Worm (Caenorhabditis elegans) whole organism, L1 larva: ENCODE measurements around the gene pgl-2.

Experiments used
- C04F5.9 ChIP-seq: sonication (generic microtip); optimal IDR thresholded peaks from 2 replicates; lab custom pipeline; 2016; ENCODE audit warnings: missing genetic modification characterization, missing compliant biosample characterization
- C16A3.4 ChIP-seq: fragments of 150-350 bp; optimal IDR thresholded peaks from 2 replicates; lab custom pipeline; 2014; ENCODE audit warnings: missing biosample characterization, missing genetic modification characterization
- C34B4.2 ChIP-seq: sonication (generic microtip); optimal IDR thresholded peaks from 2 replicates; lab custom pipeline; 2017; ENCODE audit warnings: mild to moderate bottlenecking, missing genetic modification characterization, missing compliant biosample characterization
- F16B12.6 ChIP-seq: fragments of 150-350 bp; optimal IDR thresholded peaks from 2 replicates; lab custom pipeline; 2014; ENCODE audit warnings: missing biosample characterization, missing genetic modification characterization
- alr-1 ChIP-seq: fragments of 200-800 bp; sonication (Bioruptor generic); optimal IDR thresholded peaks from 2 replicates; lab custom pipeline; 2018; ENCODE audit warnings: borderline replicate concordance, mild to moderate bottlenecking, missing genetic modification characterization, missing compliant biosample characterization
- aly-2 ChIP-seq: fragments of 150-350 bp; optimal IDR thresholded peaks from 2 replicates; lab custom pipeline; 2014; ENCODE audit warnings: missing biosample characterization, missing genetic modification characterization
- blmp-1 ChIP-seq: fragments of 150-350 bp; optimal IDR thresholded peaks from 2 replicates; lab custom pipeline; 2014; ENCODE audit warnings: missing biosample characterization, missing genetic modification characterization
- ceh-8 ChIP-seq: fragments of 200-800 bp; sonication (Bioruptor generic); optimal IDR thresholded peaks from 2 replicates; lab custom pipeline; 2018; ENCODE audit warnings: mild to moderate bottlenecking, missing genetic modification characterization, moderate library complexity, missing compliant biosample characterization
- ceh-88 ChIP-seq: fragments of 200-800 bp; sonication (Bioruptor generic); IDR thresholded peaks from 2 replicates; pipeline ENCODE4 v1.3.6; 2022; ENCODE audit warnings: missing genetic modification characterization, missing compliant biosample characterization
- ceh-90 ChIP-seq: sonication (generic microtip); optimal IDR thresholded peaks from 2 replicates; lab custom pipeline; 2016; ENCODE audit warnings: missing genetic modification characterization, missing compliant biosample characterization
- dsc-1 ChIP-seq: sonication (generic microtip); optimal IDR thresholded peaks from 2 replicates; lab custom pipeline; 2016; ENCODE audit warnings: mild to moderate bottlenecking, missing genetic modification characterization, missing compliant biosample characterization
- efl-1 ChIP-seq, 4 experiments: fragments of 150-350 bp; optimal IDR thresholded peaks in 3 of 4; peaks in 1 of 4; 1 replicate in 1 of 4; 2 replicates in 3 of 4; lab custom pipeline; 2014; ENCODE audit warnings: missing biosample characterization in 2 of 4, missing genetic modification characterization in 2 of 4, missing genetic modification reagents in 2 of 4
- egl-13 ChIP-seq: sonication (generic microtip); optimal IDR thresholded peaks from 2 replicates; lab custom pipeline; 2016; ENCODE audit warnings: missing genotype, missing genetic modification reagents, missing genetic modification characterization, missing compliant biosample characterization
- egl-27 ChIP-seq, 2 experiments: fragments of 150-350 bp in 1 of 2; sonication (generic microtip); optimal IDR thresholded peaks; 3 replicates each; lab custom pipeline; 2017 to 2018; ENCODE audit warnings: missing biosample characterization in 2 of 2, missing genetic modification characterization in 2 of 2, missing genetic modification reagents in 2 of 2
- elt-2 ChIP-seq: sonication (generic microtip); optimal IDR thresholded peaks from 2 replicates; lab custom pipeline; 2016; ENCODE audit warnings: missing genetic modification characterization, mild to moderate bottlenecking, inconsistent platforms, missing compliant biosample characterization, missing genetic modification reagents
- elt-3 ChIP-seq, 6 experiments: fragments of 150-350 bp in 1 of 6; sonication (generic microtip); optimal IDR thresholded peaks; 2 replicates each; lab custom pipeline; 2017 to 2018; ENCODE audit warnings: missing biosample characterization in 6 of 6, missing genetic modification characterization in 6 of 6, inconsistent platforms in 1 of 6
- ets-5 ChIP-seq: fragments of 200-800 bp; sonication (Bioruptor generic); IDR thresholded peaks from 2 replicates; pipeline ENCODE4 v1.3.6; 2022; ENCODE audit warnings: missing genetic modification characterization, missing compliant biosample characterization
- fkh-10 ChIP-seq: sonication (generic microtip); optimal IDR thresholded peaks from 2 replicates; lab custom pipeline; 2017; ENCODE audit warnings: missing biosample characterization, missing genetic modification reagents, missing genetic modification characterization
- fkh-4 ChIP-seq: sonication (generic microtip); optimal IDR thresholded peaks from 2 replicates; lab custom pipeline; 2016; ENCODE audit warnings: missing compliant biosample characterization, missing genetic modification characterization, borderline replicate concordance
- fkh-8 ChIP-seq: sonication (generic microtip); optimal IDR thresholded peaks from 2 replicates; lab custom pipeline; 2016; ENCODE audit warnings: mild to moderate bottlenecking, missing genetic modification characterization, missing compliant biosample characterization
- grh-1 ChIP-seq: fragments of 200-800 bp; sonication (Bioruptor generic); IDR thresholded peaks from 2 replicates; pipeline ENCODE4 v1.3.6; 2022; ENCODE audit warnings: missing genetic modification reagents, missing genetic modification characterization, missing compliant biosample characterization
- hpl-2 ChIP-seq: fragments of 150-350 bp; optimal IDR thresholded peaks from 2 replicates; lab custom pipeline; 2014; ENCODE audit warnings: missing biosample characterization, missing genetic modification reagents, missing genetic modification characterization
- isw-1 ChIP-seq: fragments of 200-800 bp; sonication (Bioruptor generic); IDR thresholded peaks from 2 replicates; pipeline ENCODE4 v1.3.6; 2022; ENCODE audit warnings: missing genetic modification characterization, missing compliant biosample characterization
- lin-14 ChIP-seq: fragments of 200-800 bp; sonication (Bioruptor generic); optimal IDR thresholded peaks from 2 replicates; lab custom pipeline; 2018; ENCODE audit warnings: mild to moderate bottlenecking, missing genetic modification characterization, moderate library complexity, missing compliant biosample characterization
- lin-15B ChIP-seq: fragments of 150-350 bp; sonication (generic microtip); optimal IDR thresholded peaks from 3 replicates; lab custom pipeline; 2014; ENCODE audit warnings: missing biosample characterization, missing genetic modification characterization
- lin-35 ChIP-seq, 2 experiments: fragments of 150-350 bp; optimal IDR thresholded peaks; 2 replicates each; lab custom pipeline; 2014; ENCODE audit warnings: missing biosample characterization in 2 of 2, missing genetic modification characterization in 2 of 2, missing genetic modification reagents in 2 of 2
- lir-3 ChIP-seq: sonication (generic microtip); optimal IDR thresholded peaks from 2 replicates; lab custom pipeline; 2016; ENCODE audit warnings: mild to moderate bottlenecking, missing genetic modification characterization, moderate library complexity, missing compliant biosample characterization; ENCODE audit not compliant: poor library complexity
- lsy-2 ChIP-seq, 2 experiments: fragments of 150-350 bp; optimal IDR thresholded peaks; 2 replicates each; lab custom pipeline; 2014; ENCODE audit warnings: missing biosample characterization in 2 of 2, missing genetic modification characterization in 2 of 2
- mab-9 ChIP-seq: fragments of 200-800 bp; sonication (Bioruptor generic); IDR thresholded peaks from 2 replicates; pipeline ENCODE4 v1.3.6; 2022; ENCODE audit warnings: missing genetic modification reagents, missing genetic modification characterization, missing compliant biosample characterization
- mdl-1 ChIP-seq, 2 experiments: fragments of 150-350 bp; optimal IDR thresholded peaks; 2 replicates each; lab custom pipeline; 2014 to 2017; ENCODE audit warnings: missing biosample characterization in 2 of 2, missing genetic modification characterization in 2 of 2, inconsistent platforms in 1 of 2
- mef-2 ChIP-seq: fragments of 150-350 bp; optimal IDR thresholded peaks from 2 replicates; lab custom pipeline; 2014; ENCODE audit warnings: missing biosample characterization, missing genetic modification characterization
- mep-1 ChIP-seq: fragments of 150-350 bp; optimal IDR thresholded peaks from 2 replicates; lab custom pipeline; 2014; ENCODE audit warnings: missing biosample characterization, missing genetic modification characterization
- nhr-12 ChIP-seq: sonication (generic microtip); optimal IDR thresholded peaks from 2 replicates; lab custom pipeline; 2017; ENCODE audit warnings: missing biosample characterization, missing genetic modification characterization
- nhr-19 ChIP-seq: fragments of 200-800 bp; sonication (Bioruptor generic); conservative IDR thresholded peaks from 2 replicates; pipeline ENCODE4 v1.3.6; 2022; ENCODE audit warnings: missing genetic modification characterization, missing compliant biosample characterization
- nhr-20 ChIP-seq: sonication (generic microtip); optimal IDR thresholded peaks from 2 replicates; lab custom pipeline; 2016; ENCODE audit warnings: mild to moderate bottlenecking, missing genetic modification characterization, missing compliant biosample characterization
- nhr-237 ChIP-seq: fragments of 150-350 bp; optimal IDR thresholded peaks from 2 replicates; lab custom pipeline; 2014; ENCODE audit warnings: missing biosample characterization, missing genetic modification characterization
- nhr-71 ChIP-seq: sonication (generic microtip); optimal IDR thresholded peaks from 2 replicates; lab custom pipeline; 2016; ENCODE audit warnings: mild to moderate bottlenecking, missing genetic modification characterization, moderate library complexity, missing compliant biosample characterization
- nhr-84 ChIP-seq: sonication (generic microtip); optimal IDR thresholded peaks from 2 replicates; lab custom pipeline; 2017; ENCODE audit warnings: missing biosample characterization, missing genetic modification characterization
- pag-3 ChIP-seq: sonication (generic microtip); optimal IDR thresholded peaks from 2 replicates; lab custom pipeline; 2017; ENCODE audit warnings: missing genetic modification characterization, mild to moderate bottlenecking, missing compliant biosample characterization, antibody characterized with exemption, borderline replicate concordance; ENCODE audit not compliant: insufficient read depth
- rnt-1 ChIP-seq: sonication (generic microtip); optimal IDR thresholded peaks from 2 replicates; lab custom pipeline; 2016; ENCODE audit warnings: mild to moderate bottlenecking, missing genetic modification characterization, moderate library complexity, missing compliant biosample characterization
- skn-1 ChIP-seq: fragments of 150-350 bp; optimal IDR thresholded peaks from 2 replicates; lab custom pipeline; 2014; ENCODE audit warnings: missing biosample characterization, missing genetic modification characterization
- snpc-4 ChIP-seq: fragments of 150-350 bp; optimal IDR thresholded peaks from 2 replicates; lab custom pipeline; 2014; ENCODE audit warnings: missing biosample characterization, missing genetic modification characterization
- snu-23 ChIP-seq: sonication (generic microtip); optimal IDR thresholded peaks from 2 replicates; lab custom pipeline; 2016; ENCODE audit warnings: missing genetic modification characterization, missing compliant biosample characterization
- sox-4 ChIP-seq: sonication (generic microtip); optimal IDR thresholded peaks from 2 replicates; lab custom pipeline; 2016; ENCODE audit warnings: missing genetic modification characterization, missing compliant biosample characterization
- sup-37 ChIP-seq: fragments of 200-800 bp; sonication (Bioruptor generic); optimal IDR thresholded peaks from 2 replicates; lab custom pipeline; 2018; ENCODE audit warnings: mild to moderate bottlenecking, missing genetic modification characterization, missing compliant biosample characterization
- tbx-2 ChIP-seq: sonication (generic microtip); optimal IDR thresholded peaks from 2 replicates; lab custom pipeline; 2016; ENCODE audit warnings: missing genetic modification characterization, missing compliant biosample characterization
- tlp-1 ChIP-seq: fragments of 150-350 bp; optimal IDR thresholded peaks from 2 replicates; lab custom pipeline; 2014; ENCODE audit warnings: missing biosample characterization, missing genetic modification characterization
- unc-130 ChIP-seq: fragments of 150-350 bp; optimal IDR thresholded peaks from 2 replicates; lab custom pipeline; 2017; ENCODE audit warnings: missing biosample characterization, missing genetic modification characterization, inconsistent platforms
- unc-30 ChIP-seq: sonication (generic microtip); optimal IDR thresholded peaks from 2 replicates; lab custom pipeline; 2017; ENCODE audit warnings: missing biosample characterization, missing genetic modification characterization
- unc-86 ChIP-seq: sonication (generic microtip); optimal IDR thresholded peaks from 2 replicates; lab custom pipeline; 2016; ENCODE audit warnings: missing genetic modification characterization, missing compliant biosample characterization
- unc-98 ChIP-seq: fragments of 200-800 bp; sonication (Bioruptor generic); IDR thresholded peaks from 2 replicates; pipeline ENCODE4 v1.3.6; 2022; ENCODE audit warnings: missing genetic modification characterization, missing compliant biosample characterization
- zip-4 ChIP-seq: fragments of 200-800 bp; sonication (Bioruptor generic); optimal IDR thresholded peaks from 2 replicates; lab custom pipeline; 2018; ENCODE audit warnings: mild to moderate bottlenecking, missing genetic modification characterization, moderate library complexity, missing compliant biosample characterization

The pgl-2 gene

DNA sequence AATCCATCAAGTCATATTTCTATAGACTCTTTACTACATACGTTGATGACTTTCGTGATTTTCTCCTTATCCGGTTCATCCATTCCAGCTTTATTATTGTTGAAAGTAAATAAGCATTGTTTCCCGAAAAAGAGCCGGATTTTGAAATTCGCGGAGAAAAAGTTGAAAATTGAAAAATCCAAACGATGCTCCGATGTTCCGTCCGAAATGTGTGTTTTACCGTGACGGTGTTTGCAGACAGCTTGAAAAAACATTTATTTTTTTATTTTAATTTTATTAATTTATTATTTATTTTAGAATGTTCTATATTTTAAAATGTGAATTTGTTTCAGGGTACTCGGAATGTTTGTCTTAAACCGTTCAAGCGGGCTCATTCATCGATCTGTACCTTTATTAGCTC is 44.4 kb downstream of the pgl-2 start, which contains the start of gene dnj-10:
Gene dnj-10, plus strand, starts transcription at position 333 of the 400 bp plus-strand sequence.
- TF ChIP-seq F16B12.6 (tag; lab: Kevin White, UChicago) (peak; percentile 87), egl-13 (tag; lab: Kevin White, UChicago) (peak; percentile 21), nhr-84 (tag; lab: Kevin White, UChicago) (no peak), snpc-4 (tag; lab: Kevin White, UChicago) (peak; percentile 47), mep-1 (tag; lab: Kevin White, UChicago) (peak; percentile 91), fkh-10 (GFP tag; lab: Kevin White, UChicago) (peak; percentile 3), lin-15B (tag; lab: Kevin White, UChicago) (peak; percentile 86), ets-5 (GFP tag; lab: Robert Waterston, UW) (no peak), sox-4 (no peak), C34B4.2 (tag; lab: Kevin White, UChicago) (no peak), egl-27 (tag; optimal IDR thresholded peaks at IDR 0.05; lab: Kevin White, UChicago) (no peak), lir-3 (tag; lab: Kevin White, UChicago) (no peak), lin-35 (GFP tag; optimal IDR thresholded peaks at IDR 0.05; lab: Kevin White, UChicago) (peak; percentile 92 to 94), pag-3 (tag; lab: Kevin White, UChicago) (no peak), alr-1 (tag; lab: Kevin White, UChicago) (no peak), nhr-20 (tag; lab: Kevin White, UChicago) (peak; percentile 64), C16A3.4 (tag; lab: Kevin White, UChicago) (peak; percentile 69), aly-2 (no peak), hpl-2 (GFP tag; lab: Kevin White, UChicago) (no peak), mdl-1 (tag; optimal IDR thresholded peaks at IDR 0.05; lab: Kevin White, UChicago) (peak in 1 of 2 experiments; percentile 53), nhr-19 (GFP tag; lab: Robert Waterston, UW) (peak; percentile 64), rnt-1 (tag; lab: Kevin White, UChicago) (peak; percentile 52), elt-2 (tag; lab: Kevin White, UChicago) (no peak), nhr-237 (tag; lab: Kevin White, UChicago) (no peak), unc-130 (peak; percentile 55), blmp-1 (tag; lab: Kevin White, UChicago) (peak; percentile 67), elt-3 (tag; optimal IDR thresholded peaks at IDR 0.05; lab: Kevin White, UChicago) (peak in 1 of 6 experiments; percentile 31), unc-30 (tag; lab: Kevin White, UChicago) (no peak), isw-1 (peak; percentile 51), fkh-8 (peak; percentile 49), skn-1 (tag; lab: Kevin White, UChicago) (peak; percentile 74), ceh-88 (GFP tag; lab: Robert Waterston, UW) (peak; percentile 12; the same call in 1 of the 2 replicates), dsc-1 (tag; lab: Kevin White, UChicago) (no peak), tlp-1 (tag; lab: Kevin White, UChicago) (no peak), sup-37 (GFP tag; lab: Kevin White, UChicago) (no peak), nhr-71 (tag; lab: Kevin White, UChicago) (peak; percentile 78), efl-1 (optimal IDR thresholded peaks at IDR 0.05; lab: Kevin White, UChicago) (peak; percentile 32 to 87), efl-1 (GFP tag; optimal IDR thresholded peaks at IDR 0.05 in 1 of 2; lab: Kevin White, UChicago) (peak; percentile 90 to 98), zip-4 (no peak), unc-86 (peak; percentile 54), snu-23 (GFP tag; lab: Kevin White, UChicago) (peak; percentile 76), fkh-4 (tag; lab: Kevin White, UChicago) (no peak), mef-2 (no peak), grh-1 (GFP tag; lab: Robert Waterston, UW) (no peak), nhr-12 (no peak), lsy-2 (tag; optimal IDR thresholded peaks at IDR 0.05; lab: Kevin White, UChicago) (peak; percentile 85 to 86), ceh-90 (peak; percentile 9), lin-14 (peak; percentile 84), C04F5.9 (no peak), ceh-8 (no peak), mab-9 (no peak), unc-98 (no peak), tbx-2 (tag; lab: Kevin White, UChicago) (peak; percentile 67)
